Worm (Caenorhabditis elegans) whole organism, mixed stage, embryonic: Measurements from ENCODE around the gene nlr-1.
"Not testable (repeated sequence)": the region's sequence is repeated elsewhere in the genome, so short reads cannot be mapped to it uniquely, and the experiment has no call there.

Experiments
- M03D4.4 ChIP-seq: sonication (generic microtip); optimal IDR thresholded peaks from 2 replicates; lab custom pipeline; 2017; ENCODE audit warnings: mild to moderate bottlenecking, missing genetic modification characterization, missing compliant biosample characterization
- bed-3 ChIP-seq: fragments of 200-800 bp; sonication (Bioruptor generic); optimal IDR thresholded peaks from 3 replicates; lab custom pipeline; 2018; ENCODE audit warnings: mild to moderate bottlenecking, missing genetic modification characterization, moderate library complexity, missing compliant biosample characterization
- ceh-39 ChIP-seq: fragments of 150-350 bp; optimal IDR thresholded peaks from 2 replicates; lab custom pipeline; 2014; ENCODE audit warnings: missing biosample characterization, missing genetic modification characterization
- ceh-43 ChIP-seq: fragments of 200-800 bp; sonication (Bioruptor generic); optimal IDR thresholded peaks from 2 replicates; lab custom pipeline; 2018; ENCODE audit warnings: mild to moderate bottlenecking, missing genetic modification characterization, moderate library complexity, missing compliant biosample characterization
- ceh-83 ChIP-seq: fragments of 200-800 bp; sonication (Bioruptor generic); optimal IDR thresholded peaks from 2 replicates; lab custom pipeline; 2018; ENCODE audit warnings: mild to moderate bottlenecking, missing genetic modification characterization, missing compliant biosample characterization
- ces-1 ChIP-seq: fragments of 150-350 bp; optimal IDR thresholded peaks from 2 replicates; lab custom pipeline; 2014; ENCODE audit warnings: missing biosample characterization, missing genetic modification reagents, missing genetic modification characterization
- drap-1 ChIP-seq: fragments of 200-800 bp; sonication (Bioruptor generic); optimal IDR thresholded peaks from 3 replicates; lab custom pipeline; 2018; ENCODE audit warnings: mild to moderate bottlenecking, missing genetic modification characterization, missing compliant biosample characterization
- elt-1 ChIP-seq: sonication (generic microtip); optimal IDR thresholded peaks from 2 replicates; lab custom pipeline; 2017; ENCODE audit warnings: missing genetic modification characterization, mild to moderate bottlenecking, missing compliant biosample characterization, antibody characterized with exemption, moderate library complexity, borderline replicate concordance; ENCODE audit not compliant: insufficient read depth
- elt-3 ChIP-seq: fragments of 150-350 bp; optimal IDR thresholded peaks from 2 replicates; lab custom pipeline; 2014; ENCODE audit warnings: missing biosample characterization, missing genetic modification characterization
- flh-1 ChIP-seq: fragments of 200-800 bp; sonication (Bioruptor generic); optimal IDR thresholded peaks from 2 replicates; lab custom pipeline; 2018; ENCODE audit warnings: mild to moderate bottlenecking, missing genetic modification characterization, moderate library complexity, missing compliant biosample characterization
- ham-2 ChIP-seq: fragments of 200-800 bp; sonication (Bioruptor generic); optimal IDR thresholded peaks from 2 replicates; lab custom pipeline; 2018; ENCODE audit warnings: mild to moderate bottlenecking, missing genetic modification characterization, missing compliant biosample characterization
- hlh-1 ChIP-seq: fragments of 150-350 bp; optimal IDR thresholded peaks from 2 replicates; lab custom pipeline; 2014; ENCODE audit warnings: missing biosample characterization, missing genetic modification reagents, missing genetic modification characterization
- lin-13 ChIP-seq: fragments of 150-350 bp; optimal IDR thresholded peaks from 2 replicates; lab custom pipeline; 2014; ENCODE audit warnings: missing biosample characterization, missing genetic modification characterization
- lsy-2 ChIP-seq: fragments of 150-350 bp; optimal IDR thresholded peaks from 2 replicates; lab custom pipeline; 2014; ENCODE audit warnings: missing biosample characterization, missing genetic modification characterization
- mab-5 ChIP-seq: fragments of 150-350 bp; optimal IDR thresholded peaks from 2 replicates; lab custom pipeline; 2014; ENCODE audit warnings: missing biosample characterization, missing genetic modification characterization
- mep-1 ChIP-seq: fragments of 150-350 bp; optimal IDR thresholded peaks from 2 replicates; lab custom pipeline; 2017; ENCODE audit warnings: missing biosample characterization, missing genetic modification reagents, missing genetic modification characterization, inconsistent platforms
- mls-2 ChIP-seq: sonication (generic microtip); optimal IDR thresholded peaks from 2 replicates; lab custom pipeline; 2016; ENCODE audit warnings: mild to moderate bottlenecking, missing genetic modification characterization, moderate library complexity, missing compliant biosample characterization
- nhr-12 ChIP-seq: fragments of 150-350 bp; optimal IDR thresholded peaks from 2 replicates; lab custom pipeline; 2014; ENCODE audit warnings: missing biosample characterization, missing genetic modification characterization
- nhr-237 ChIP-seq: fragments of 150-350 bp; optimal IDR thresholded peaks from 2 replicates; lab custom pipeline; 2014; ENCODE audit warnings: missing biosample characterization, missing genetic modification characterization
- pha-4 ChIP-seq: fragments of 150-350 bp; optimal IDR thresholded peaks from 2 replicates; lab custom pipeline; 2018; ENCODE audit warnings: missing biosample characterization, missing genetic modification reagents, missing genetic modification characterization
- sem-2 ChIP-seq: fragments of 200-800 bp; sonication (Bioruptor generic); optimal IDR thresholded peaks from 2 replicates; lab custom pipeline; 2018; ENCODE audit warnings: mild to moderate bottlenecking, missing genetic modification characterization, missing compliant biosample characterization
- snpc-4 ChIP-seq: fragments of 150-350 bp; optimal IDR thresholded peaks from 2 replicates; lab custom pipeline; 2014; ENCODE audit warnings: missing biosample characterization, missing genetic modification characterization
- sptf-1 ChIP-seq: sonication (generic microtip); optimal IDR thresholded peaks from 2 replicates; lab custom pipeline; 2017; ENCODE audit warnings: mild to moderate bottlenecking, missing genetic modification characterization, moderate library complexity, missing compliant biosample characterization
- unc-120 ChIP-seq: sonication (generic microtip); optimal IDR thresholded peaks from 2 replicates; lab custom pipeline; 2017; ENCODE audit warnings: missing genetic modification characterization, missing compliant biosample characterization; ENCODE audit not compliant: poor library complexity, severe bottlenecking
- unc-39 ChIP-seq: fragments of 150-350 bp; optimal IDR thresholded peaks from 2 replicates; lab custom pipeline; 2014; ENCODE audit warnings: missing biosample characterization, missing genetic modification characterization
- unc-62 ChIP-seq: fragments of 150-350 bp; optimal IDR thresholded peaks from 2 replicates; lab custom pipeline; 2014; ENCODE audit warnings: missing biosample characterization, missing genetic modification reagents, missing genetic modification characterization
- zip-8 ChIP-seq: fragments of 150-350 bp; optimal IDR thresholded peaks from 2 replicates; lab custom pipeline; 2014; ENCODE audit warnings: missing biosample characterization, missing genetic modification characterization
- ztf-11 ChIP-seq: fragments of 150-350 bp; optimal IDR thresholded peaks from 2 replicates; lab custom pipeline; 2014; ENCODE audit warnings: missing biosample characterization, missing genetic modification characterization

nlr-1 gene

DNA sequence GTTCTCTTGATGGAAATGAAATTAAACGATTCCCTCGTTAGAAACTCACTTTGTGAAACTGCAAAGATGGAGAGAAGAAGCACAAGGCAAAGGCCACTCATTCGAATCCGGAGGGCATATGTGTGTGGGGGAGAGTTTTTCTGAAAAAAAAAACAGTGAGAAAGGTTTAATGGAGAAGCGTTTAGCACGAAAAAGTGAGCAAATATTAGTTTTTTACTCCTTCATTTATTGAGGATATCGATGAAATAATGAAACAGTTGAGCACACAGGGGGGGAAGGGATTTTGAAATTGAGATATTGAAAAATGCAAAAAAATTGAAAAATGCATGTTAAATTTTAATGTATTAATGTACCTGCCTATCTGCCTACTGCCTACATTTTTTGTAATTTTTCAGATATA, at the start of gene nlr-1:
nlr-1 (minus strand) TSS at position 101 of the 400 bp plus-strand sequence.
- TF ChIP-seq elt-1, mab-5, ztf-11 (tag; lab: Kevin White, UChicago): not testable (repeated sequence)

ce11 chrIV:12227012-12227411, 48.9 kb upstream of the nlr-1 start, which contains the start of gene mlt-3:
Gene mlt-3 (minus strand): TSS chrIV:12227112.
- no peak for TF ChIP-seq elt-3 (tag; lab: Kevin White, UChicago)
- no peak for TF ChIP-seq bed-3 (GFP tag; lab: Kevin White, UChicago)
- no peak for TF ChIP-seq ces-1 (GFP tag; lab: Kevin White, UChicago)
- TF ChIP-seq sem-2 (GFP tag; lab: Kevin White, UChicago), result no peak
- TF ChIP-seq mls-2, result no peak
- TF ChIP-seq unc-39 (tag; lab: Kevin White, UChicago), result no peak
- no peak for TF ChIP-seq ceh-39 (tag; lab: Kevin White, UChicago)
- TF ChIP-seq mep-1, result no peak
- no peak for TF ChIP-seq ceh-83 (GFP tag; lab: Kevin White, UChicago)
- no peak for TF ChIP-seq drap-1 (GFP tag; lab: Kevin White, UChicago)

DNA sequence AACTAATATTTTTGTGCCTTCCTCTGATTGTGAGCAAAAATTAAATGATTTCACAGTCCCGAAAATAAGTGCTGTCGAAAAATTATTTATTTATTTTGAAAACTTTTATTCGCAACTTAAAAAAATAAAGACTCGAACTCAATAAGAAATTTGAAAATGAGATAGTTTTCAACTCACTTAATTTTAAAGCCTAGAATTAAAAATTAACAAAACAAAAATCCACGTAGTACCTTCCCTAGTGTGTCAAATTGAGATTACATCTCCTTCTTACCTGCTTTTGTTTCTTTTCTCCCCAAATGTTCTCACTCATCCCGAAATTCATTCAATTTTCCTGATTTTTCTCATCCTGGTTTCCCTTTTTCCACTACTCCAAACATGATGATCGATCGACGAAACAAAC, 41.2 kb upstream of the nlr-1 start, which contains the start of gene F35G2.5:
F35G2.5 (plus strand) TSS at position 301 of the 400 bp plus-strand sequence.
- TF ChIP-seq drap-1 (GFP tag; lab: Kevin White, UChicago) (no peak), sptf-1 (tag; lab: Kevin White, UChicago) (no peak), mep-1 (no peak), ham-2 (GFP tag; lab: Kevin White, UChicago) (no peak), elt-1 (tag; lab: Kevin White, UChicago) (no peak), sem-2 (GFP tag; lab: Kevin White, UChicago) (no peak), lsy-2 (no peak), flh-1 (no peak), snpc-4 (no peak), pha-4 (tag; lab: Kevin White, UChicago) (no peak), zip-8 (no peak), nhr-237 (no peak), unc-62 (GFP tag; lab: Kevin White, UChicago) (no peak), nhr-12 (tag; lab: Kevin White, UChicago) (no peak), ztf-11 (tag; lab: Kevin White, UChicago) (no peak), lin-13 (tag; lab: Kevin White, UChicago) (no peak), M03D4.4 (no peak)

DNA sequence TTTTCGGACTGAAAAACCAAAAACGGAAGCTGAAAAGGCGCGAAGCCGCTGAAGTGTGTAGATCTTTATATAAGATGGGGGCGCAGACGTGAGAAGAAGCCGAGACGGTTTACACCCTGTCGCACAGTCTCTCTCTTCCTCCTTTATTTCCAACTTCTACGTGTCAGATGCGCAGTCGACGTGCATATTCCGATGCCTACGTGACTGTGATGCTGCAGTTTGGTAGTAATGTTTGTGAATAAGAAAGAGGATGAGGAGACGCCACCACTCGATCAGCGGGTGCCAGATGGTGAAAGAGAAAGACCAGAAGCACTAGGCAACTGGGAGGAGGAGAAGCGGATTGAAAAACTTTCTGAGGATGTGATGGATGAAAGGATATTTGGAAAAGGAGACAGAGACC, 40.1 kb upstream of the nlr-1 start:
- no peak for TF ChIP-seq mab-5 (tag; lab: Kevin White, UChicago)
- TF ChIP-seq hlh-1, result peak; percentile 24

DNA sequence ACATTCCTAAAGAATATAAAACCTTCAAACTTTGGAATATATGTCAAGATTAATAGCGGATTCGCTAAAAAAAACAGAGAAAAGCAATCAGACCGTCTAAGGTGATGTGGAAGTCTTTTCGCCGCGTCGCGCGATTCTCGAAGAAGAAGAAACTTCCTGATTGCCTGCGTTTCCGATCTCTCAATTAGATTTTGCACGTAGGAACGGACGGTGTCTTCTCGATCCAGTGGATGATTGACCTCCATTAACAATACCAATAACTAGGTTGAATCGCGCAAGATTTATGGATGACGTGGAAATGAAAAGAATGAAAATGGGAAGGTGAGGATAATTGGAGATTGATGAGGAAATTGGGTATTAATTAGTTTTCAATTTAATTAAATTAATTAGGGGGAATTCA, 39.0 kb upstream of the nlr-1 start:
- TF ChIP-seq ham-2 (GFP tag; lab: Kevin White, UChicago) (no peak), unc-39 (tag; lab: Kevin White, UChicago) (no peak), unc-62 (GFP tag; lab: Kevin White, UChicago) (peak; percentile 21), nhr-237 (no peak), lsy-2 (no peak), ceh-43 (GFP tag; lab: Kevin White, UChicago) (peak; percentile 40), sptf-1 (tag; lab: Kevin White, UChicago) (no peak)
- TF ChIP-seq, all 35 proteins: peak for 2

ce11 chrIV:12215762-12216295, 37.7 kb upstream of the nlr-1 start, which contains the start of gene phy-2:
Gene phy-2 (minus strand): TSS chrIV:12215987.
- TF ChIP-seq M03D4.4 (no peak), hlh-1 (peak; percentile 87), mep-1 (no peak), unc-120 (tag; lab: Kevin White, UChicago) (no peak), ceh-43 (GFP tag; lab: Kevin White, UChicago) (no peak)
